Worm (Caenorhabditis elegans) whole organism, midembryonic: Measurements from ENCODE around the gene str-182.

Source experiments
- T22C8.4 ChIP-seq: fragments of 200-800 bp; sonication (Bioruptor generic); IDR thresholded peaks from 2 replicates; pipeline ENCODE4 v1.3.6; 2022; ENCODE audit warnings: missing genetic modification characterization, missing compliant biosample characterization
- flt-1 ChIP-seq: fragments of 200-800 bp; sonication (Bioruptor generic); IDR thresholded peaks from 2 replicates; pipeline ENCODE4 v1.3.6; 2022; ENCODE audit warnings: missing genetic modification characterization, missing compliant biosample characterization
- klf-2 ChIP-seq: fragments of 200-800 bp; sonication (Bioruptor generic); conservative IDR thresholded peaks from 2 replicates; pipeline ENCODE4 v1.3.6; 2022; ENCODE audit warnings: missing genetic modification reagents, missing genetic modification characterization, missing compliant biosample characterization
- med-1 ChIP-seq: sonication (generic microtip); optimal IDR thresholded peaks from 2 replicates; lab custom pipeline; 2017; ENCODE audit warnings: missing genetic modification characterization, mild to moderate bottlenecking, missing compliant biosample characterization, antibody characterized with exemption, missing genetic modification reagents; ENCODE audit not compliant: insufficient read depth
- ref-1 ChIP-seq: fragments of 200-800 bp; sonication (Bioruptor generic); conservative IDR thresholded peaks from 2 replicates; pipeline ENCODE4 v1.3.6; 2022; ENCODE audit warnings: missing genetic modification reagents, missing genetic modification characterization, missing compliant biosample characterization
- tab-1 ChIP-seq: fragments of 200-800 bp; sonication (Bioruptor generic); IDR thresholded peaks from 2 replicates; pipeline ENCODE4 v1.3.6; 2022; ENCODE audit warnings: missing genetic modification characterization, missing compliant biosample characterization
- ztf-23 ChIP-seq: fragments of 200-800 bp; sonication (Bioruptor generic); IDR thresholded peaks from 2 replicates; pipeline ENCODE4 v1.3.6; 2022; ENCODE audit warnings: missing genetic modification reagents, missing genetic modification characterization, missing compliant biosample characterization
- ztf-29 ChIP-seq: fragments of 200-800 bp; sonication (Bioruptor generic); IDR thresholded peaks from 2 replicates; pipeline ENCODE4 v1.3.6; 2022; ENCODE audit warnings: missing genetic modification reagents, missing genetic modification characterization, missing compliant biosample characterization

ce11 chrV:10244018-10244720 is 10.9 kb upstream of the str-182 start:
- TF ChIP-seq ztf-23 (GFP tag; lab: Robert Waterston, UW) (no peak), med-1 (no peak), T22C8.4 (GFP tag; lab: Robert Waterston, UW) (no peak), tab-1 (GFP tag; lab: Robert Waterston, UW) (no peak), flt-1 (GFP tag; lab: Robert Waterston, UW) (no peak), klf-2 (GFP tag; lab: Robert Waterston, UW) (no peak), ref-1 (GFP tag; lab: Robert Waterston, UW) (no peak), ztf-29 (GFP tag; lab: Robert Waterston, UW) (no peak)
